Worm (Caenorhabditis elegans): ENCODE data around the gene F46G11.4.
A peak's percentile ranks its signal among the peaks of the same experiment; 100 is the strongest.

The F46G11.4 gene

ce11 chrX:5841060-5841642 is 42.6 kb upstream of the F46G11.4 start, which contains the start of gene puf-9 (continued):
- TF ChIP-seq lir-3 (tag; optimal IDR thresholded peaks at IDR 0.05), result no peak
- TF ChIP-seq daf-8 (GFP tag; IDR thresholded peaks at IDR 0.05), result no peak
- TF ChIP-seq pha-4 (GFP tag; IDR thresholded peaks at IDR 0.05), result peak; percentile 97
- peak; percentile 72 for TF ChIP-seq pha-4 (tag; optimal IDR thresholded peaks at IDR 0.05)
- peak; percentile 94 for TF ChIP-seq gei-8 (GFP tag; optimal IDR thresholded peaks at IDR 0.05)
- peak; percentile 98 for TF ChIP-seq rbr-2 (tag; optimal IDR thresholded peaks at IDR 0.05)
- TF ChIP-seq nhr-10 (tag; optimal IDR thresholded peaks at IDR 0.05), result peak; percentile 92
- peak; percentile 92 for TF ChIP-seq Y75B8A.6 (GFP tag; IDR thresholded peaks at IDR 0.05)
- TF ChIP-seq egl-27 (tag; optimal IDR thresholded peaks at IDR 0.05), result no peak
- TF ChIP-seq nhr-77 (tag; optimal IDR thresholded peaks at IDR 0.05), result peak; percentile 99
- TF ChIP-seq lin-15B (tag; optimal IDR thresholded peaks at IDR 0.05), result peak; percentile 88

ce11 chrX:5839643-5840042 is 41.1 kb upstream of the F46G11.4 start, which contains the start of gene dct-11:
TSS of gene dct-11 (minus strand) at chrX:5839778.
- no peak for TF ChIP-seq ceh-32 (tag; optimal IDR thresholded peaks at IDR 0.05; ENCODE audit: poor library complexity)
- TF ChIP-seq sdz-12 (GFP tag; optimal IDR thresholded peaks at IDR 0.05), result no peak
- no peak for TF ChIP-seq skn-1 (tag; optimal IDR thresholded peaks at IDR 0.05)
- no peak for TF ChIP-seq Y48G9A.11 (GFP tag; IDR thresholded peaks at IDR 0.05)
- TF ChIP-seq dmd-6 (GFP tag; IDR thresholded peaks at IDR 0.05), result peak; percentile 88
- no peak for TF ChIP-seq arid-1 (GFP tag; conservative IDR thresholded peaks at IDR 0.05)
- TF ChIP-seq mdl-1 (tag; optimal IDR thresholded peaks at IDR 0.05), result no peak
- no peak for TF ChIP-seq saeg-2 (GFP tag; IDR thresholded peaks at IDR 0.05)
- no peak for TF ChIP-seq lir-3 (tag; optimal IDR thresholded peaks at IDR 0.05)
- no peak for TF ChIP-seq dmd-8 (GFP tag; IDR thresholded peaks at IDR 0.05)
- no peak for TF ChIP-seq ZK546.5 (tag; optimal IDR thresholded peaks at IDR 0.05)
- peak; percentile 10 for TF ChIP-seq nhr-48 (tag; optimal IDR thresholded peaks at IDR 0.05)
- TF ChIP-seq madf-9 (GFP tag; conservative IDR thresholded peaks at IDR 0.05), result no peak
- TF ChIP-seq lin-39 (tag; optimal IDR thresholded peaks at IDR 0.05), result no peak
- TF ChIP-seq F49E8.2 (tag; optimal IDR thresholded peaks at IDR 0.05; ENCODE audit: borderline replicate concordance), result no peak
- no peak for TF ChIP-seq nhr-237 (tag; optimal IDR thresholded peaks at IDR 0.05)
- TF ChIP-seq php-3 (GFP tag; IDR thresholded peaks at IDR 0.05), result peak; percentile 78
- TF ChIP-seq snpc-4 (tag; optimal IDR thresholded peaks at IDR 0.05), result no peak
- TF ChIP-seq mdt-29 (GFP tag; IDR thresholded peaks at IDR 0.05), result no peak
- TF ChIP-seq ceh-20 (GFP tag; IDR thresholded peaks at IDR 0.05), result no peak
- TF ChIP-seq ceh-82 (tag; optimal IDR thresholded peaks at IDR 0.05), result no peak
- no peak for TF ChIP-seq fkh-10 (GFP tag; optimal IDR thresholded peaks at IDR 0.05)
- TF ChIP-seq hlh-11 (tag; optimal IDR thresholded peaks at IDR 0.05), result peak; percentile 72
- TF ChIP-seq nhr-42 (GFP tag; IDR thresholded peaks at IDR 0.05), result no peak
- TF ChIP-seq tag-97 (GFP tag; IDR thresholded peaks at IDR 0.05), result no peak
- TF ChIP-seq dmd-9 (GFP tag; IDR thresholded peaks at IDR 0.05), result no peak
- peak; percentile 86 for TF ChIP-seq pqm-1 (tag; optimal IDR thresholded peaks at IDR 0.05)
- TF ChIP-seq nhr-11 (tag; optimal IDR thresholded peaks at IDR 0.05), result no peak
- TF ChIP-seq tra-1 (GFP tag; IDR thresholded peaks at IDR 0.05), result peak; percentile 68; the same call in 1 of the 2 replicates
- TF ChIP-seq F26F4.8 (GFP tag; conservative IDR thresholded peaks at IDR 0.05), result no peak
- no peak for TF ChIP-seq mxl-3 (GFP tag; optimal IDR thresholded peaks at IDR 0.05)
- TF ChIP-seq mxl-2 (GFP tag; conservative IDR thresholded peaks at IDR 0.05), result no peak
- TF ChIP-seq mes-2 (tag; optimal IDR thresholded peaks at IDR 0.05; ENCODE audit: poor library complexity, severe bottlenecking), result peak; percentile 32
- TF ChIP-seq zfp-3 (GFP tag; conservative IDR thresholded peaks at IDR 0.05), result no peak
- TF ChIP-seq lsy-2 (tag; optimal IDR thresholded peaks at IDR 0.05), result no peak
- no peak for TF ChIP-seq nhr-76 (tag; optimal IDR thresholded peaks at IDR 0.05)
- TF ChIP-seq nhr-6 (tag; optimal IDR thresholded peaks at IDR 0.05), result no peak
- TF ChIP-seq nhr-28 (tag; optimal IDR thresholded peaks at IDR 0.05), result peak; percentile 65
- TF ChIP-seq lin-13 (GFP tag; optimal IDR thresholded peaks at IDR 0.05), result no peak
- no peak for TF ChIP-seq ZK337.2 (GFP tag; IDR thresholded peaks at IDR 0.05)
- 0 out of 2 replicates have a peak, but pooled peaks have one; percentile 19 for TF ChIP-seq lin-1 (GFP tag; IDR thresholded peaks at IDR 0.05)

Measured in whole organism, L4 larva.